Worm (Caenorhabditis elegans): ENCODE measurements around the gene clec-185.

ce11 chrIV:12427687-12428284 is 10.7 kb upstream of the clec-185 start:
- peak; percentile 25 for TF ChIP-seq F13H6.1 (tag; optimal IDR thresholded peaks at IDR 0.05)
- TF ChIP-seq ceh-34 (tag; optimal IDR thresholded peaks at IDR 0.05): no peak
- no peak for TF ChIP-seq pag-3 (tag; optimal IDR thresholded peaks at IDR 0.05; ENCODE audit: borderline replicate concordance)
- TF ChIP-seq dve-1 (tag; optimal IDR thresholded peaks at IDR 0.05): no peak
- TF ChIP-seq K02D7.2 (tag; optimal IDR thresholded peaks at IDR 0.05): no peak
- no peak for TF ChIP-seq unc-86 (tag; optimal IDR thresholded peaks at IDR 0.05)
- TF ChIP-seq ama-1 (optimal IDR thresholded peaks at IDR 0.05): no peak
- TF ChIP-seq lin-11 (tag; optimal IDR thresholded peaks at IDR 0.05): no peak
- no peak for TF ChIP-seq tbx-2 (tag; optimal IDR thresholded peaks at IDR 0.05)
- no peak for TF ChIP-seq pha-4 (tag; optimal IDR thresholded peaks at IDR 0.05)
- TF ChIP-seq syd-9 (tag; optimal IDR thresholded peaks at IDR 0.05): no peak
- no peak for TF ChIP-seq ceh-14 (tag; optimal IDR thresholded peaks at IDR 0.05)
- TF ChIP-seq ceh-2 (tag; optimal IDR thresholded peaks at IDR 0.05): no peak
- no peak for TF ChIP-seq fkh-10 (GFP tag; optimal IDR thresholded peaks at IDR 0.05)

All from whole organism, late embryonic.